Worm (Caenorhabditis elegans) whole organism, late embryonic: Measurements from ENCODE around the gene shn-1.

Source experiments
- ceh-22 ChIP-seq: sonication (generic microtip); optimal IDR thresholded peaks from 2 replicates; lab custom pipeline; 2017; ENCODE audit warnings: missing biosample characterization, missing genetic modification characterization
- ceh-24 ChIP-seq: sonication (generic microtip); optimal IDR thresholded peaks from 2 replicates; lab custom pipeline; 2016; ENCODE audit warnings: mild to moderate bottlenecking, missing genetic modification characterization, missing compliant biosample characterization
- ceh-31 ChIP-seq: sonication (generic microtip); optimal IDR thresholded peaks from 2 replicates; lab custom pipeline; 2016; ENCODE audit warnings: missing genetic modification characterization, missing compliant biosample characterization
- ceh-34 ChIP-seq: sonication (generic microtip); optimal IDR thresholded peaks from 2 replicates; lab custom pipeline; 2016; ENCODE audit warnings: mild to moderate bottlenecking, missing genetic modification characterization, missing compliant biosample characterization
- ceh-45 ChIP-seq: fragments of 200-800 bp; sonication (Bioruptor generic); IDR thresholded peaks from 2 replicates; pipeline ENCODE4 v1.3.6; 2022; ENCODE audit warnings: missing genetic modification reagents, missing genetic modification characterization, missing compliant biosample characterization
- ceh-6 ChIP-seq: fragments of 200-800 bp; sonication (Bioruptor generic); optimal IDR thresholded peaks from 2 replicates; lab custom pipeline; 2018; ENCODE audit warnings: mild to moderate bottlenecking, missing genetic modification characterization, missing compliant biosample characterization
- ceh-9 ChIP-seq: sonication (generic microtip); optimal IDR thresholded peaks from 2 replicates; lab custom pipeline; 2016; ENCODE audit warnings: mild to moderate bottlenecking, missing genetic modification characterization, inconsistent platforms, missing compliant biosample characterization
- elt-2 ChIP-seq: sonication (generic microtip); optimal IDR thresholded peaks from 2 replicates; lab custom pipeline; 2016; ENCODE audit warnings: missing genetic modification reagents, missing genetic modification characterization, missing compliant biosample characterization
- eyg-1 ChIP-seq: sonication (generic microtip); optimal IDR thresholded peaks from 2 replicates; lab custom pipeline; 2016; ENCODE audit warnings: missing genotype, missing genetic modification characterization, missing compliant biosample characterization
- fkh-6 ChIP-seq: sonication (generic microtip); optimal IDR thresholded peaks from 2 replicates; lab custom pipeline; 2016; ENCODE audit warnings: missing genetic modification characterization, missing compliant biosample characterization
- gmeb-2 ChIP-seq: sonication (generic microtip); optimal IDR thresholded peaks from 2 replicates; lab custom pipeline; 2016; ENCODE audit warnings: missing genetic modification characterization, inconsistent platforms, missing compliant biosample characterization
- hlh-13 ChIP-seq: fragments of 200-800 bp; sonication (Bioruptor generic); optimal IDR thresholded peaks from 2 replicates; lab custom pipeline; 2018; ENCODE audit warnings: mild to moderate bottlenecking, missing genetic modification characterization, missing compliant biosample characterization
- hlh-6 ChIP-seq: sonication (generic microtip); optimal IDR thresholded peaks from 2 replicates; lab custom pipeline; 2016; ENCODE audit warnings: missing genotype, missing genetic modification characterization, missing compliant biosample characterization
- hlh-8 ChIP-seq: sonication (generic microtip); optimal IDR thresholded peaks from 2 replicates; lab custom pipeline; 2016; ENCODE audit warnings: missing genotype, missing genetic modification characterization, missing compliant biosample characterization
- npax-4 ChIP-seq: sonication (generic microtip); optimal IDR thresholded peaks from 2 replicates; lab custom pipeline; 2016; ENCODE audit warnings: missing genetic modification characterization, missing compliant biosample characterization
- pag-3 ChIP-seq: sonication (generic microtip); optimal IDR thresholded peaks from 2 replicates; lab custom pipeline; 2016; ENCODE audit warnings: missing compliant biosample characterization, missing genetic modification characterization, borderline replicate concordance
- pha-2 ChIP-seq: sonication (generic microtip); optimal IDR thresholded peaks from 2 replicates; lab custom pipeline; 2017; ENCODE audit warnings: mild to moderate bottlenecking, missing genetic modification characterization, missing compliant biosample characterization
- pha-4 ChIP-seq: fragments of 150-350 bp; optimal IDR thresholded peaks from 2 replicates; lab custom pipeline; 2018; ENCODE audit warnings: missing biosample characterization, missing genetic modification reagents, missing genetic modification characterization
- sdc-2 ChIP-seq: sonication (generic microtip); optimal IDR thresholded peaks from 2 replicates; lab custom pipeline; 2016; ENCODE audit warnings: missing genotype, missing genetic modification characterization, missing compliant biosample characterization
- syd-9 ChIP-seq: sonication (generic microtip); optimal IDR thresholded peaks from 2 replicates; lab custom pipeline; 2016; ENCODE audit warnings: mild to moderate bottlenecking, missing genetic modification characterization, moderate library complexity, missing compliant biosample characterization
- ttx-3 ChIP-seq: sonication (generic microtip); optimal IDR thresholded peaks from 2 replicates; lab custom pipeline; 2016; ENCODE audit warnings: missing genetic modification reagents, missing genetic modification characterization, missing compliant biosample characterization
- unc-3 ChIP-seq, 2 experiments: fragments of 200-800 bp in 1 of 2; sonication (Bioruptor generic) in 1 of 2; sonication (generic microtip) in 1 of 2; conservative IDR thresholded peaks in 1 of 2; optimal IDR thresholded peaks in 1 of 2; 2 replicates each; pipeline versions ENCODE4 v1.3.6 to Lab custom; 2016 to 2022; ENCODE audit warnings: missing compliant biosample characterization in 2 of 2, missing genetic modification characterization in 2 of 2, missing genetic modification reagents in 1 of 2
- unc-42 ChIP-seq: sonication (generic microtip); optimal IDR thresholded peaks from 2 replicates; lab custom pipeline; 2016; ENCODE audit warnings: missing genotype, missing genetic modification characterization, missing compliant biosample characterization
- unc-55 ChIP-seq: sonication (generic microtip); optimal IDR thresholded peaks from 2 replicates; lab custom pipeline; 2017; ENCODE audit warnings: missing biosample characterization, missing genetic modification reagents, missing genetic modification characterization
- zip-5 ChIP-seq: sonication (generic microtip); optimal IDR thresholded peaks from 2 replicates; lab custom pipeline; 2016; ENCODE audit warnings: missing genetic modification characterization, missing compliant biosample characterization

Gene shn-1

DNA sequence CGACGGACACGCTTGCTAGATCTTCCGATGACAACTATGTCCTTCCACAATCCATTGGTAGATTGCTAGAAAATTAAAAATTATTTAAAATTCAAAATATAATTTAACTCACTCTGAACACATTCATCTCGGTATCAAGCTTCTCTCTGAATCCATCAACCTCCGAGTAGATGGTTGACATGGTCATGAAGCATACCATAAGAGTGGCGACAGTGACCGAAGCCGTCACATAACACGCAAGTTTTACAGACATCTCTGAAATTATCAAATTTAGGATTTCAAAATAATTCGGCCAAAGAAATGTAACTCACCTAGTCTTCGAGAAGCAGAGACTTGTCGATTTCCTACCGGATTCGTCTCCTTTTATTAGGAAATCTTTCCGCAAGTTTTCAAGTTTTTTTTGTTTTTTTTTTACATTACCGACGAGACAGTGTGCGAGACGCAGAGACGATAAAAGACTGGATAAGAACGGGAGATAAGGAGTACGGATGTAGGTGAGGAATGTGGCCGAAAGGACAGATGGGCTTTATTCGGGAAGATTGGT, 53.2 kb downstream of the shn-1 start, which contains the start of gene sqt-1:
TSS of gene sqt-1 (minus strand) at position 341 of the 544 bp plus-strand sequence.
- TF ChIP-seq pha-4 (tag; lab: Kevin White, UChicago): no peak
- TF ChIP-seq npax-4 (tag; lab: Kevin White, UChicago): no peak
- TF ChIP-seq pha-2: no peak
- no peak for TF ChIP-seq fkh-6 (tag; lab: Kevin White, UChicago)
- no peak for TF ChIP-seq pag-3 (tag; lab: Kevin White, UChicago)
- TF ChIP-seq elt-2 (tag; lab: Kevin White, UChicago): no peak
- TF ChIP-seq unc-55 (GFP tag; lab: Kevin White, UChicago): no peak

DNA sequence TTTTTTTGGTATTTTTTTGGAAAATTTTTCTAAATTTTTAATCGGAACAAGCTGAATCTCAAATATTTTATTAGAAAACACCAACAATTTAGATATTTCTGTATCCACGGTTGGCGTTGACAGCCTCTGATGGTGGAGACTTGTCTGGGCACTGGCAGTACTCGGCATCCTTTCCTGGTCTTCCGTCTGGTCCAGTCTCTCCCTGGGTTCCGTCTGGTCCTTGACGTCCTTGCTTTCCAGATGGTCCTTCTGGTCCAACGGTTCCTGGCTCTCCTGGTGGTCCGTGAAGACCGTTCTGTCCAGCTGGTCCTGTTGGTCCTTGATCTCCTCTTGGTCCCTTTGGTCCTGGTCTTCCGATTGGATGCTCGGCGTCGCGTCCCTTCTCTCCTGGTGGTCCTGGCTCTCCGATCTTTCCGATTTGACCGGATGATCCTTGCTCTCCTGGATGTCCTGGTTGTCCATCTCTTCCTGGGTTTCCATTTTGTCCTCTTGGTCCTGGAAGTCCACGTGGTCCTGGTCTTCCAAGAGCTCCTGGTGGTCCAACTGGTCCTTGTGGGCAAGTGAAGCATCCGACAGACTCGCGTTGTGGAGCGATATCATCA, 54.0 kb downstream of the shn-1 start:
- no peak for TF ChIP-seq zip-5
- no peak for TF ChIP-seq ceh-9
- TF ChIP-seq eyg-1: no peak
- no peak for TF ChIP-seq ceh-24 (tag; lab: Kevin White, UChicago)
- TF ChIP-seq unc-3 (GFP tag; conservative IDR thresholded peaks at IDR 0.05; lab: Robert Waterston, UW): no peak
- no peak for TF ChIP-seq unc-3 (tag; optimal IDR thresholded peaks at IDR 0.05; lab: Kevin White, UChicago)
- TF ChIP-seq fkh-6 (tag; lab: Kevin White, UChicago): no peak
- TF ChIP-seq ceh-34: no peak
- no peak for TF ChIP-seq ceh-6 (GFP tag; lab: Kevin White, UChicago)
- TF ChIP-seq ttx-3 (tag; lab: Kevin White, UChicago): no peak
- no peak for TF ChIP-seq pag-3 (tag; lab: Kevin White, UChicago)
- no peak for TF ChIP-seq sdc-2 (tag; lab: Kevin White, UChicago)
- TF ChIP-seq hlh-13 (GFP tag; lab: Kevin White, UChicago): no peak
- TF ChIP-seq npax-4 (tag; lab: Kevin White, UChicago): no peak
- TF ChIP-seq syd-9 (tag; lab: Kevin White, UChicago): no peak

DNA sequence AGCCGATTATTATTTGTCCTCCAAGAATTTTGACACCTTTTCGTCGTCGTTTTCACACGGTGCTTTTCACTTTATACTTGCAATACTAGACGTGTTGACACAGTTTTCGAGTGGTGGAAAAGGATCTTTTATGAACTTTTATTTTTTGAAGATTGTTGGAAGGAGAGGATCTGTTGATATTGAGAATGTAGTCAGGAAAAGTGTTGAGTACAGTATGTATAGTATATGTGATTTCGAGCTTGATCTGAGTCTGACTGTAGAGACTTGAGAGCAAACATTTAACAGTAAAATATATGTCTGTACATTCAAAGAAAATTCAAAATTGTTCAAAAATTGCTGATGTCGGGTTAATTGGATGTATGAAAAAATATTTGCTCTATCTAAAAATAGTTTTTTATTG, 54.6 kb downstream of the shn-1 start:
- no peak for TF ChIP-seq gmeb-2 (tag; lab: Kevin White, UChicago)
- no peak for TF ChIP-seq ceh-22 (tag; lab: Kevin White, UChicago)
- TF ChIP-seq ceh-45: no peak
- TF ChIP-seq, all 69 proteins: peak for 0

DNA sequence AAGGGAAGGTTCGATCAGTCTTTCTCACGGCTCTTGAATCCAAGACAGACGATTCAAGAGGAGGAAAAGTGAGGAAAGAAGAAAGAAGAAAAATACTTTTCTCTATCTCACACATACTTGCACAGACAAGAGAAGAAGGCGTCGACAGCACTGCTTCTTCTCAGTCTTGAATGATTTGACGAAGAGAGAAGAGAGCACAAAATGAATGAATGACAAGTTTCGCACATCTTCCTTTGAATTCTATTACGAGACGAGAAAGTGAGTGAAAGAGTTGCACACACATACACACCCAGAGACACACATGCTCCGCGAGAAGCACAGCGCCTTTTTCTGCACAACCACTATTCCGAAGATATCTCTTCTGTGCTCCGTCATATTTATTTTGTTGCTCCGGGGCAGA, 55.1 kb downstream of the shn-1 start:
- TF ChIP-seq hlh-6 (tag; lab: Kevin White, UChicago): no peak
- TF ChIP-seq hlh-8 (tag; lab: Kevin White, UChicago): no peak
- peak; percentile 96 for TF ChIP-seq unc-42 (tag; lab: Kevin White, UChicago)
- no peak for TF ChIP-seq elt-2 (tag; lab: Kevin White, UChicago)
- peak; percentile 22 for TF ChIP-seq ceh-31 (tag; lab: Kevin White, UChicago)
- TF ChIP-seq pha-2: no peak
